Worm (Caenorhabditis elegans) whole organism, L3 larva: ENCODE data around the gene gcy-18.

ENCODE experiments used
- R02D3.7 ChIP-seq: fragments of 150-350 bp; optimal IDR thresholded peaks from 2 replicates; lab custom pipeline; 2014; ENCODE audit warnings: missing biosample characterization, missing genetic modification characterization
- ama-1 ChIP-seq: fragments of 150-350 bp; optimal IDR thresholded peaks from 2 replicates; lab custom pipeline; 2018
- ceh-16 ChIP-seq: sonication (generic microtip); optimal IDR thresholded peaks from 2 replicates; lab custom pipeline; 2017; ENCODE audit warnings: missing biosample characterization, missing genetic modification characterization
- ceh-9 ChIP-seq: sonication (generic microtip); optimal IDR thresholded peaks from 2 replicates; lab custom pipeline; 2018; ENCODE audit warnings: missing biosample characterization, missing genetic modification characterization
- daf-12 ChIP-seq: fragments of 150-350 bp; optimal IDR thresholded peaks from 2 replicates; lab custom pipeline; 2014; ENCODE audit warnings: missing biosample characterization, missing genetic modification reagents, missing genetic modification characterization
- elt-1 ChIP-seq: fragments of 150-350 bp; optimal IDR thresholded peaks from 2 replicates; lab custom pipeline; 2014; ENCODE audit warnings: missing biosample characterization, missing genetic modification characterization
- elt-2 ChIP-seq: sonication (generic microtip); optimal IDR thresholded peaks from 2 replicates; lab custom pipeline; 2016; ENCODE audit warnings: missing genetic modification reagents, mild to moderate bottlenecking, missing genetic modification characterization, missing compliant biosample characterization
- elt-3 ChIP-seq, 3 experiments: fragments of 150-350 bp in 1 of 3; sonication (generic microtip) in 2 of 3; optimal IDR thresholded peaks; 2 replicates in 2 of 3; 4 replicates in 1 of 3; lab custom pipeline; 2014 to 2017; ENCODE audit warnings: missing biosample characterization in 3 of 3, missing genetic modification characterization in 3 of 3
- fos-1 ChIP-seq: fragments of 150-350 bp; optimal IDR thresholded peaks from 2 replicates; lab custom pipeline; 2014; ENCODE audit warnings: missing biosample characterization, missing genetic modification characterization
- hmg-11 ChIP-seq: sonication (generic microtip); optimal IDR thresholded peaks from 2 replicates; lab custom pipeline; 2016; ENCODE audit warnings: missing genetic modification characterization, missing compliant biosample characterization
- jun-1 ChIP-seq: fragments of 150-350 bp; optimal IDR thresholded peaks from 2 replicates; lab custom pipeline; 2014; ENCODE audit warnings: missing biosample characterization, missing genetic modification reagents, missing genetic modification characterization
- lin-15B ChIP-seq: fragments of 150-350 bp; optimal IDR thresholded peaks from 2 replicates; lab custom pipeline; 2014; ENCODE audit warnings: missing biosample characterization, missing genetic modification characterization
- lin-39 ChIP-seq: fragments of 150-350 bp; optimal IDR thresholded peaks from 2 replicates; lab custom pipeline; 2018; ENCODE audit warnings: missing biosample characterization, missing genetic modification reagents, missing genetic modification characterization
- lsy-12 ChIP-seq: sonication (generic microtip); optimal IDR thresholded peaks from 2 replicates; lab custom pipeline; 2016; ENCODE audit warnings: mild to moderate bottlenecking, missing genetic modification characterization, missing compliant biosample characterization
- mdl-1 ChIP-seq: fragments of 150-350 bp; optimal IDR thresholded peaks from 2 replicates; lab custom pipeline; 2014; ENCODE audit warnings: missing biosample characterization, missing genetic modification characterization
- nfya-1 ChIP-seq: sonication (generic microtip); optimal IDR thresholded peaks from 2 replicates; lab custom pipeline; 2017; ENCODE audit warnings: missing genetic modification characterization, mild to moderate bottlenecking, missing compliant biosample characterization, antibody characterized with exemption, moderate library complexity; ENCODE audit not compliant: insufficient read depth
- nhr-12 ChIP-seq: fragments of 150-350 bp; optimal IDR thresholded peaks from 2 replicates; lab custom pipeline; 2014; ENCODE audit warnings: missing biosample characterization, missing genetic modification characterization
- nhr-23 ChIP-seq: fragments of 150-350 bp; optimal IDR thresholded peaks from 2 replicates; lab custom pipeline; 2014; ENCODE audit warnings: missing biosample characterization, missing genetic modification reagents, missing genetic modification characterization
- nhr-237 ChIP-seq: fragments of 150-350 bp; optimal IDR thresholded peaks from 2 replicates; lab custom pipeline; 2014; ENCODE audit warnings: missing biosample characterization, missing genetic modification characterization
- nhr-67 ChIP-seq: fragments of 150-350 bp; optimal IDR thresholded peaks from 2 replicates; lab custom pipeline; 2014; ENCODE audit warnings: missing biosample characterization, missing genetic modification characterization
- nhr-77 ChIP-seq: fragments of 150-350 bp; optimal IDR thresholded peaks from 2 replicates; lab custom pipeline; 2014; ENCODE audit warnings: missing biosample characterization, missing genetic modification characterization
- pha-4 ChIP-seq: fragments of 150-350 bp; optimal IDR thresholded peaks from 2 replicates; lab custom pipeline; 2014; ENCODE audit warnings: missing biosample characterization, missing genetic modification reagents, missing genetic modification characterization
- pqm-1 ChIP-seq: fragments of 150-350 bp; optimal IDR thresholded peaks from 2 replicates; lab custom pipeline; 2017; ENCODE audit warnings: missing biosample characterization, missing genetic modification characterization, inconsistent platforms
- sea-2 ChIP-seq: fragments of 150-350 bp; sonication (generic microtip); optimal IDR thresholded peaks from 4 replicates; lab custom pipeline; 2014; ENCODE audit warnings: missing biosample characterization, missing genetic modification reagents, missing genetic modification characterization
- skn-1 ChIP-seq: fragments of 150-350 bp; optimal IDR thresholded peaks from 2 replicates; lab custom pipeline; 2014; ENCODE audit warnings: missing biosample characterization, missing genetic modification characterization
- snpc-4 ChIP-seq: fragments of 150-350 bp; optimal IDR thresholded peaks from 2 replicates; lab custom pipeline; 2014; ENCODE audit warnings: missing biosample characterization, missing genetic modification characterization
- unc-39 ChIP-seq: sonication (generic microtip); optimal IDR thresholded peaks from 4 replicates; lab custom pipeline; 2017; ENCODE audit warnings: missing biosample characterization, missing genetic modification characterization
- unc-62 ChIP-seq: fragments of 150-350 bp; sonication (generic microtip); optimal IDR thresholded peaks from 4 replicates; lab custom pipeline; 2014; ENCODE audit warnings: missing biosample characterization, missing genetic modification reagents, missing genetic modification characterization
- zag-1 ChIP-seq: fragments of 150-350 bp; optimal IDR thresholded peaks from 2 replicates; lab custom pipeline; 2014; ENCODE audit warnings: missing biosample characterization, missing genetic modification characterization
- ztf-11 ChIP-seq: fragments of 150-350 bp; optimal IDR thresholded peaks from 2 replicates; lab custom pipeline; 2014; ENCODE audit warnings: missing biosample characterization, missing genetic modification characterization
- ztf-4 ChIP-seq: fragments of 150-350 bp; optimal IDR thresholded peaks from 2 replicates; lab custom pipeline; 2014; ENCODE audit warnings: missing biosample characterization, missing genetic modification characterization

The gcy-18 gene

ce11 chrIV:12825304-12825703, 34.6 kb upstream of the gcy-18 start, which contains the start of gene M02B1.4:
TSS of gene M02B1.4 (minus strand) at chrIV:12825312.
- TF ChIP-seq fos-1, result no peak
- no peak for TF ChIP-seq ztf-11 (tag; lab: Kevin White, UChicago)
- TF ChIP-seq nfya-1, result no peak
- TF ChIP-seq ceh-9 (tag; lab: Kevin White, UChicago), result no peak
- TF ChIP-seq unc-39 (tag; lab: Kevin White, UChicago), result no peak
- TF ChIP-seq lin-39 (tag; lab: Kevin White, UChicago), result no peak
- TF ChIP-seq lsy-12, result no peak
- no peak for TF ChIP-seq pqm-1 (tag; lab: Kevin White, UChicago)
- no peak for TF ChIP-seq lin-15B (tag; lab: Kevin White, UChicago)
- no peak for TF ChIP-seq nhr-12 (tag; lab: Kevin White, UChicago)
- no peak for TF ChIP-seq skn-1

DNA sequence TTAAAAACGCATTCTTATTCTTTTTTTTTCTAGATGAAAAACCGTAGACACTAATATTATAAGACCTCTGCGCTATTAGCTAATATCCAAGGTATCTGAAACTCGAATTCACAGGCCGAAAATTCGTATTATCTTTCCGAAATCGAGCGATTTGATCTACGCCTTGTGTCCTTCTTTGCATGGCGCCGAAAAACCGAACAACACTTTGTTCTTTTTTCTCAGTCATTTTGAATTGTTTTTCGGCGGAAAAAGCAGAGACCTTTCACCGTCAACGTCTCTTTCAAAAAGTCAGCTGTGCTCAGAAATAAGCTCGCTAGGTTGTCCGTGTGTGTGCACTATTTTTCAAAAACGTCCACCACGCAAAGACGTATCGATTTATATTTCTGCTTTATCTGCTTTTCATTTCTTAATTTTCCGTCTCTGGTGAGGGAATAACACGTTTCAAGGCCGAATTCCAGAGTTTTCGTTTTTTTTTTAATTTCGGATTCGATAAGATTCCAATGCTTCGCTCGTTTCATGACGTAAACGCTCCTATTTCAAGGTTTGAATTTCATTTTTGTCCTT, 29.0 kb upstream of the gcy-18 start:
- TF ChIP-seq skn-1, result no peak
- peak; percentile 26 for TF ChIP-seq hmg-11 (tag; lab: Kevin White, UChicago)
- TF ChIP-seq unc-62 (GFP tag; lab: Kevin White, UChicago), result no peak
- TF ChIP-seq nhr-12 (tag; lab: Kevin White, UChicago), result no peak
- TF ChIP-seq mdl-1 (tag; lab: Kevin White, UChicago), result no peak

DNA sequence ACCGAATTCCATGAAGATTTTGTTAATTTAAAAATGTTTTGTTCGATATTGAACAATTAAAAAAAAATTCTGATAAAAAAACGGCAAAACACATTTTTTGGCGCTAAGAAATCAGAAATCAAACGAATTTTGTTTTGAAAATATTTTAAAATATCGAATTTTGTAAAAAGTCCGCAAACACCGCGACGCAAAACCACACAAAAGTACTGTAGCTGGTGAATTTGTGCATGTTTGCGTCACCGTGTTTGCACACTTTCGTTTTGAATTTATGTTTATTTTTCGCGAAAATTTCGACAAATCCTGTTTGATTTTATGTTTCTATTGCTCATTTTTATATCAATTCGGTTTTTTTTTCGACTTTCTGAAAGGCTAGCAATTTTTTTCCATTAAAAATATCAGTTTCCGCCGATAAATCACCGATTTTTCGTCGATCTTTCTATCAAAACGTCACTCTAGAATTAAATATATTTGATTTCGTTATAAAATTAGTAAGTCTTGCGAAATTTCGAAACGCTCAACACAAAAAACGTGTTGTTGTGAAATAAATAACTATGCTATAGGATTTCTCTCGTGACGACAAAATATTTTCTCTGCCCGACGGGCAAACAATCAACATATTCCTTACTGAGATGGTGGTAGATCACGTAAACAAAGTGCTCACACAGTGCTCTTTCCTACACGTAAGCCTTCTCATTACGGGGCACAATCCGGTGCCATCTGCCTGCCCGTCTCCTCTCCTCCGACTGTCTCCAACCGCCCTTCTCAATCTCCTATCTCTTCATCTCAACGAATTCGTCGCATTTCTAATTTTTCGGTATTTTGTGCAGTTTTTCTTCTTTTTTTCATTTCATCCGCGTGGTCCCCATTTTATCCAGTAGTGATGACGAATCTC, 28.0 kb upstream of the gcy-18 start:
- TF ChIP-seq pha-4 (peak; percentile 9), hmg-11 (tag; lab: Kevin White, UChicago) (peak; percentile 0), mdl-1 (tag; lab: Kevin White, UChicago) (no peak), daf-12 (tag; lab: Kevin White, UChicago) (no peak), lin-39 (tag; lab: Kevin White, UChicago) (peak; percentile 32), nhr-67 (tag; lab: Kevin White, UChicago) (no peak)

DNA sequence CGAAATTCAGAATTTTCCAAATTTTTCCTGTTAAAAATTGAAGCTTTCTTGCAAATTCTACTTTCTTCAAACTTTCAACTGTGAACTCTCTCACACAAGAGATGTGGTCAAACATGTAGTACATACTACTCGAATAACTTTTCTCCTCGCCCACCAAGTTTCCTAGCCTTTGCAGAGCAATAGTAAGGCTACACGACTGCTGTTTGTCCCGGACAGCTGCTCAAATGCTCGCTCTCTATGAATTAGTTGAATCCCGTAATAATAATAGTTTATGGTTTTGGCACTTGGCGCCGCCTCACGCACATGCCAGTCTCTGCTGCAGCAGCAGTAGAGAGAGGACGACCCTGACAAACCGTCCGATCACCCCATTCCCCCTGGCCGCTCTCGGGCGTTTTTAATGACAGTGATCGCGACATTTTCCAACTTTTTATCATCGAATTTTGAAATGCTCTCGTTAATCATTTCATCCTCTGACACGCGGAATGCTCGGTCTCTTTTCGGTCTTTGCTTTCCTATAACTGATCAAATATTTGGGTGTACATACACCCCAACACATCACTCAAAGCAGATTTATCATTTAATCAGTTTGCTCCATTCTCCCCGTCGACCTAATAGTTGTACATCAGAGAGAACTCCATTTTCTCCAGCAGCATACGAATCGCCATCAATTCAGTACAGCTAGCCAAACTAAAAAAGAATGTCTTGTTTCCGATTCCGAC, 26.0 kb upstream of the gcy-18 start:
- TF ChIP-seq nhr-67 (tag; lab: Kevin White, UChicago) (no peak), elt-3 (tag; optimal IDR thresholded peaks at IDR 0.05; lab: Kevin White, UChicago) (no peak), fos-1 (no peak), ztf-11 (tag; lab: Kevin White, UChicago) (no peak), nhr-77 (tag; lab: Kevin White, UChicago) (no peak), nfya-1 (no peak), R02D3.7 (no peak), hmg-11 (tag; lab: Kevin White, UChicago) (peak; percentile 30), ztf-4 (tag; lab: Kevin White, UChicago) (no peak), ceh-16 (tag; lab: Kevin White, UChicago) (no peak), pqm-1 (tag; lab: Kevin White, UChicago) (peak; percentile 47), mdl-1 (tag; lab: Kevin White, UChicago) (no peak), sea-2 (GFP tag; lab: Kevin White, UChicago) (no peak), nhr-237 (tag; lab: Kevin White, UChicago) (no peak), elt-2 (tag; lab: Kevin White, UChicago) (peak; percentile 80), zag-1 (no peak), ama-1 (lab: Kevin White, UChicago) (no peak), jun-1 (tag; lab: Kevin White, UChicago) (peak; percentile 25), lsy-12 (no peak)

DNA sequence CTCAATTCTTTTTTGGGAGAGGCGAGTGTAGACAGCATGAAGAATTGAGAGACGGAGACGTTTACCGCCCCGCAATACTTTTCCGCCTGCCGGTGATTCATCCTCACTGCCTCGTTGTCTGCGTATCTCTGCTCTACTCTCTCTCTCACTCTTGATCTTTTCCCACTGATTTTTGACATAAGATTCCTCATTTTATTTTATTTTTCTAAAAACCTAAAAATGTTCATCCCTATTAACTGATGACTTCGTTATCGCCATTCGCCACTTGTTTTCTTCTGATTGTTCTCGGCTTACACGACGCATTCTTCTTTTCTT, 25.5 kb upstream of the gcy-18 start:
- TF ChIP-seq daf-12 (tag; lab: Kevin White, UChicago), result no peak
- TF ChIP-seq elt-2 (tag; lab: Kevin White, UChicago), result no peak
- TF ChIP-seq elt-1, result no peak
- TF ChIP-seq nhr-77 (tag; lab: Kevin White, UChicago), result no peak
- peak; percentile 35 for TF ChIP-seq nhr-23 (tag; lab: Kevin White, UChicago)
- peak; percentile 33 for TF ChIP-seq nfya-1
- peak; percentile 39 for TF ChIP-seq pha-4
- TF ChIP-seq snpc-4 (tag; lab: Kevin White, UChicago), result no peak
